Worm (Caenorhabditis elegans) whole organism, mixed stage, embryonic: ENCODE measurements around the gene daf-12.

Experiments
- M03D4.4 ChIP-seq: sonication (generic microtip); optimal IDR thresholded peaks from 2 replicates; lab custom pipeline; 2017; ENCODE audit warnings: mild to moderate bottlenecking, missing genetic modification characterization, missing compliant biosample characterization
- bed-3 ChIP-seq: fragments of 200-800 bp; sonication (Bioruptor generic); optimal IDR thresholded peaks from 3 replicates; lab custom pipeline; 2018; ENCODE audit warnings: mild to moderate bottlenecking, missing genetic modification characterization, moderate library complexity, missing compliant biosample characterization
- blmp-1 ChIP-seq: fragments of 150-350 bp; optimal IDR thresholded peaks from 2 replicates; lab custom pipeline; 2014; ENCODE audit warnings: missing biosample characterization, missing genetic modification characterization
- ceh-39 ChIP-seq: fragments of 150-350 bp; optimal IDR thresholded peaks from 2 replicates; lab custom pipeline; 2014; ENCODE audit warnings: missing biosample characterization, missing genetic modification characterization
- ceh-43 ChIP-seq: fragments of 200-800 bp; sonication (Bioruptor generic); optimal IDR thresholded peaks from 2 replicates; lab custom pipeline; 2018; ENCODE audit warnings: mild to moderate bottlenecking, missing genetic modification characterization, moderate library complexity, missing compliant biosample characterization
- ceh-83 ChIP-seq: fragments of 200-800 bp; sonication (Bioruptor generic); optimal IDR thresholded peaks from 2 replicates; lab custom pipeline; 2018; ENCODE audit warnings: mild to moderate bottlenecking, missing genetic modification characterization, missing compliant biosample characterization
- ces-1 ChIP-seq: fragments of 150-350 bp; optimal IDR thresholded peaks from 2 replicates; lab custom pipeline; 2014; ENCODE audit warnings: missing biosample characterization, missing genetic modification reagents, missing genetic modification characterization
- cnd-1 ChIP-seq: fragments of 200-800 bp; sonication (Bioruptor generic); optimal IDR thresholded peaks from 2 replicates; lab custom pipeline; 2018; ENCODE audit warnings: mild to moderate bottlenecking, missing genetic modification characterization, missing compliant biosample characterization
- elt-1 ChIP-seq: sonication (generic microtip); optimal IDR thresholded peaks from 2 replicates; lab custom pipeline; 2017; ENCODE audit warnings: missing genetic modification characterization, mild to moderate bottlenecking, missing compliant biosample characterization, antibody characterized with exemption, moderate library complexity, borderline replicate concordance; ENCODE audit not compliant: insufficient read depth
- elt-3 ChIP-seq: fragments of 150-350 bp; optimal IDR thresholded peaks from 2 replicates; lab custom pipeline; 2014; ENCODE audit warnings: missing biosample characterization, missing genetic modification characterization
- flh-1 ChIP-seq: fragments of 200-800 bp; sonication (Bioruptor generic); optimal IDR thresholded peaks from 2 replicates; lab custom pipeline; 2018; ENCODE audit warnings: mild to moderate bottlenecking, missing genetic modification characterization, moderate library complexity, missing compliant biosample characterization
- ham-2 ChIP-seq: fragments of 200-800 bp; sonication (Bioruptor generic); optimal IDR thresholded peaks from 2 replicates; lab custom pipeline; 2018; ENCODE audit warnings: mild to moderate bottlenecking, missing genetic modification characterization, missing compliant biosample characterization
- lin-13 ChIP-seq: fragments of 150-350 bp; optimal IDR thresholded peaks from 2 replicates; lab custom pipeline; 2014; ENCODE audit warnings: missing biosample characterization, missing genetic modification characterization
- lin-32 ChIP-seq: fragments of 200-800 bp; sonication (Bioruptor generic); optimal IDR thresholded peaks from 2 replicates; lab custom pipeline; 2018; ENCODE audit warnings: mild to moderate bottlenecking, missing genetic modification characterization, missing compliant biosample characterization
- lsy-2 ChIP-seq: fragments of 150-350 bp; optimal IDR thresholded peaks from 2 replicates; lab custom pipeline; 2014; ENCODE audit warnings: missing biosample characterization, missing genetic modification characterization
- mep-1 ChIP-seq: fragments of 150-350 bp; optimal IDR thresholded peaks from 2 replicates; lab custom pipeline; 2017; ENCODE audit warnings: missing biosample characterization, missing genetic modification reagents, missing genetic modification characterization, inconsistent platforms
- mls-2 ChIP-seq: sonication (generic microtip); optimal IDR thresholded peaks from 2 replicates; lab custom pipeline; 2016; ENCODE audit warnings: mild to moderate bottlenecking, missing genetic modification characterization, moderate library complexity, missing compliant biosample characterization
- nhr-12 ChIP-seq: fragments of 150-350 bp; optimal IDR thresholded peaks from 2 replicates; lab custom pipeline; 2014; ENCODE audit warnings: missing biosample characterization, missing genetic modification characterization
- nhr-2 ChIP-seq: fragments of 150-350 bp; optimal IDR thresholded peaks from 2 replicates; lab custom pipeline; 2014; ENCODE audit warnings: missing biosample characterization, missing genetic modification characterization
- nhr-237 ChIP-seq: fragments of 150-350 bp; optimal IDR thresholded peaks from 2 replicates; lab custom pipeline; 2014; ENCODE audit warnings: missing biosample characterization, missing genetic modification characterization
- nhr-28 ChIP-seq: fragments of 150-350 bp; optimal IDR thresholded peaks from 2 replicates; lab custom pipeline; 2014; ENCODE audit warnings: missing biosample characterization, missing genetic modification characterization
- nhr-76 ChIP-seq: sonication (generic microtip); optimal IDR thresholded peaks from 2 replicates; lab custom pipeline; 2017; ENCODE audit warnings: missing biosample characterization, missing genetic modification characterization
- pha-4 ChIP-seq: fragments of 150-350 bp; optimal IDR thresholded peaks from 2 replicates; lab custom pipeline; 2018; ENCODE audit warnings: missing biosample characterization, missing genetic modification reagents, missing genetic modification characterization
- sem-2 ChIP-seq: fragments of 200-800 bp; sonication (Bioruptor generic); optimal IDR thresholded peaks from 2 replicates; lab custom pipeline; 2018; ENCODE audit warnings: mild to moderate bottlenecking, missing genetic modification characterization, missing compliant biosample characterization
- tbx-8 ChIP-seq: fragments of 200-800 bp; sonication (Bioruptor generic); optimal IDR thresholded peaks from 2 replicates; lab custom pipeline; 2018; ENCODE audit warnings: mild to moderate bottlenecking, missing genetic modification characterization, moderate library complexity, missing compliant biosample characterization
- unc-120 ChIP-seq: sonication (generic microtip); optimal IDR thresholded peaks from 2 replicates; lab custom pipeline; 2017; ENCODE audit warnings: missing genetic modification characterization, missing compliant biosample characterization; ENCODE audit not compliant: poor library complexity, severe bottlenecking
- unc-39 ChIP-seq: fragments of 150-350 bp; optimal IDR thresholded peaks from 2 replicates; lab custom pipeline; 2014; ENCODE audit warnings: missing biosample characterization, missing genetic modification characterization
- unc-62 ChIP-seq: fragments of 150-350 bp; optimal IDR thresholded peaks from 2 replicates; lab custom pipeline; 2014; ENCODE audit warnings: missing biosample characterization, missing genetic modification reagents, missing genetic modification characterization
- zip-8 ChIP-seq: fragments of 150-350 bp; optimal IDR thresholded peaks from 2 replicates; lab custom pipeline; 2014; ENCODE audit warnings: missing biosample characterization, missing genetic modification characterization
- ztf-11 ChIP-seq: fragments of 150-350 bp; optimal IDR thresholded peaks from 2 replicates; lab custom pipeline; 2014; ENCODE audit warnings: missing biosample characterization, missing genetic modification characterization

daf-12 gene

ce11 chrX:10656604-10657003 is 20.9 kb downstream of the daf-12 start:
- TF ChIP-seq blmp-1 (tag; lab: Kevin White, UChicago) (no peak), ceh-43 (GFP tag; lab: Kevin White, UChicago) (no peak), lsy-2 (tag; lab: Kevin White, UChicago) (no peak), lin-13 (no peak), zip-8 (tag; lab: Kevin White, UChicago) (no peak), nhr-76 (tag; lab: Kevin White, UChicago) (no peak), unc-39 (tag; lab: Kevin White, UChicago) (no peak)

- TF ChIP-seq tbx-8 (GFP tag; lab: Kevin White, UChicago) (no peak), ztf-11 (tag; lab: Kevin White, UChicago) (no peak), bed-3 (GFP tag; lab: Kevin White, UChicago) (no peak), ceh-39 (tag; lab: Kevin White, UChicago) (no peak), elt-1 (tag; lab: Kevin White, UChicago) (no peak), nhr-28 (no peak), sem-2 (GFP tag; lab: Kevin White, UChicago) (no peak), blmp-1 (tag; lab: Kevin White, UChicago) (no peak), lin-13 (no peak), flh-1 (GFP tag; lab: Kevin White, UChicago) (no peak), unc-39 (tag; lab: Kevin White, UChicago) (no peak), M03D4.4 (tag; lab: Kevin White, UChicago) (no peak), unc-120 (tag; lab: Kevin White, UChicago) (no peak), unc-62 (GFP tag; lab: Kevin White, UChicago) (no peak), ceh-83 (no peak), nhr-12 (tag; lab: Kevin White, UChicago) (no peak), elt-3 (tag; lab: Kevin White, UChicago) (no peak), nhr-2 (tag; lab: Kevin White, UChicago) (no peak), mep-1 (tag; lab: Kevin White, UChicago) (no peak)
- TF ChIP-seq, all 35 proteins: peak for 0
Measured at ce11 chrX:10659508-10659907, 23.8 kb downstream of the daf-12 start.

ce11 chrX:10664759-10665158 is 29.1 kb downstream of the daf-12 start:
- TF ChIP-seq ceh-43 (GFP tag; lab: Kevin White, UChicago) (no peak), lin-32 (GFP tag; lab: Kevin White, UChicago) (no peak), ham-2 (GFP tag; lab: Kevin White, UChicago) (no peak), ztf-11 (tag; lab: Kevin White, UChicago) (no peak), nhr-237 (no peak), ces-1 (no peak)
- TF ChIP-seq, all 35 proteins: peak for 0

ce11 chrX:10666871-10667270 is 31.2 kb downstream of the daf-12 start:
- TF ChIP-seq unc-39 (tag; lab: Kevin White, UChicago) (no peak), blmp-1 (tag; lab: Kevin White, UChicago) (no peak), ham-2 (GFP tag; lab: Kevin White, UChicago) (no peak), nhr-12 (tag; lab: Kevin White, UChicago) (no peak), elt-1 (tag; lab: Kevin White, UChicago) (no peak), unc-62 (GFP tag; lab: Kevin White, UChicago) (no peak), elt-3 (tag; lab: Kevin White, UChicago) (no peak), ceh-39 (tag; lab: Kevin White, UChicago) (no peak), mls-2 (tag; lab: Kevin White, UChicago) (no peak), nhr-28 (no peak), lsy-2 (tag; lab: Kevin White, UChicago) (no peak), mep-1 (tag; lab: Kevin White, UChicago) (no peak), nhr-2 (tag; lab: Kevin White, UChicago) (no peak), pha-4 (no peak), nhr-76 (tag; lab: Kevin White, UChicago) (no peak), tbx-8 (GFP tag; lab: Kevin White, UChicago) (no peak), cnd-1 (tag; lab: Kevin White, UChicago) (no peak), ces-1 (no peak), M03D4.4 (tag; lab: Kevin White, UChicago) (no peak)
